Fruit fly (Drosophila melanogaster) whole organism, embryonic: ENCODE data around the gene CG7272.

ENCODE experiments used
- CG10654 ChIP-seq: fragments of 200-800 bp; sonication (Bioruptor generic); optimal IDR thresholded peaks from 2 replicates; lab custom pipeline; 2016; ENCODE audit warnings: missing biosample characterization, missing genetic modification characterization
- CG10959 ChIP-seq: fragments of 200-800 bp; sonication (Bioruptor generic); IDR thresholded peaks from 2 replicates; pipeline ENCODE4 v1.3.6; 2022; ENCODE audit warnings: missing biosample characterization, missing genetic modification characterization
- CG11085 ChIP-seq: fragments of 200-800 bp; sonication (Bioruptor generic); IDR thresholded peaks from 2 replicates; pipeline ENCODE4 v1.3.6; 2022; ENCODE audit warnings: missing biosample characterization, missing genetic modification characterization
- CG15479 ChIP-seq: fragments of 200-800 bp; sonication (Bioruptor generic); optimal IDR thresholded peaks from 3 replicates; lab custom pipeline; 2019; ENCODE audit warnings: missing biosample characterization, mild to moderate bottlenecking, missing genetic modification characterization, moderate library complexity
- CG16779 ChIP-seq: fragments of 200-800 bp; sonication (Bioruptor generic); IDR thresholded peaks from 2 replicates; pipeline ENCODE4 v1.3.6; 2022; ENCODE audit warnings: missing biosample characterization, missing genetic modification characterization
- CG17829 ChIP-seq: fragments of 200-800 bp; optimal IDR thresholded peaks from 2 replicates; lab custom pipeline; 2019; ENCODE audit warnings: missing biosample characterization, mild to moderate bottlenecking, missing genetic modification characterization, moderate library complexity
- CG18011 ChIP-seq: fragments of 200-800 bp; sonication (Bioruptor generic); optimal IDR thresholded peaks from 2 replicates; lab custom pipeline; 2017; ENCODE audit warnings: missing biosample characterization, missing genetic modification characterization, mild to moderate bottlenecking, moderate library complexity, missing genotype
- CG2199 ChIP-seq: fragments of 200-800 bp; sonication (Bioruptor generic); IDR thresholded peaks from 3 replicates; pipeline ENCODE4 v1.3.6; 2022; ENCODE audit warnings: missing biosample characterization, missing genetic modification characterization
- CG3726 ChIP-seq: fragments of 200-800 bp; sonication (Bioruptor generic); IDR thresholded peaks from 3 replicates; pipeline ENCODE4, ENCODE4 v1.3.6; 2022; ENCODE audit warnings: missing biosample characterization, missing genetic modification characterization
- CG3847 ChIP-seq: fragments of 200-800 bp; sonication (Bioruptor generic); IDR thresholded peaks from 2 replicates; pipeline ENCODE4 v1.3.6; 2022; ENCODE audit warnings: missing biosample characterization, missing genetic modification characterization
- CG4282 ChIP-seq: fragments of 200-800 bp; sonication (Bioruptor generic); optimal IDR thresholded peaks from 2 replicates; lab custom pipeline; 2016; ENCODE audit warnings: missing biosample characterization, missing genetic modification characterization
- CG43689 ChIP-seq: fragments of 200-800 bp; sonication (Bioruptor generic); IDR thresholded peaks from 2 replicates; pipeline ENCODE4 v1.3.6; 2022; ENCODE audit warnings: missing biosample characterization, missing genetic modification characterization
- CG4424 ChIP-seq: fragments of 200-800 bp; sonication (Bioruptor generic); optimal IDR thresholded peaks from 3 replicates; lab custom pipeline; 2016; ENCODE audit warnings: missing biosample characterization, missing genetic modification characterization
- CG6765 ChIP-seq: fragments of 200-800 bp; sonication (Bioruptor generic); optimal IDR thresholded peaks from 3 replicates; lab custom pipeline; 2017; ENCODE audit warnings: missing biosample characterization, mild to moderate bottlenecking, missing genetic modification characterization
- CG7745 ChIP-seq: fragments of 200-800 bp; sonication (Bioruptor generic); optimal IDR thresholded peaks from 2 replicates; lab custom pipeline; 2018; ENCODE audit warnings: missing biosample characterization, mild to moderate bottlenecking, missing genetic modification characterization, moderate library complexity
- CG7928 ChIP-seq: fragments of 200-800 bp; sonication (Bioruptor generic); optimal IDR thresholded peaks from 2 replicates; lab custom pipeline; 2017; ENCODE audit warnings: missing biosample characterization, mild to moderate bottlenecking, missing genetic modification characterization
- CG7963 ChIP-seq: fragments of 200-800 bp; sonication (Bioruptor generic); IDR thresholded peaks from 3 replicates; pipeline ENCODE4 v1.3.6; 2022; ENCODE audit warnings: missing biosample characterization, missing genetic modification characterization; ENCODE audit not compliant: partially characterized antibody
- CG9817 ChIP-seq: fragments of 200-800 bp; sonication (Bioruptor generic); optimal IDR thresholded peaks from 2 replicates; lab custom pipeline; 2018; ENCODE audit warnings: missing biosample characterization, mild to moderate bottlenecking, missing genetic modification characterization, moderate library complexity
- CG9876 ChIP-seq: fragments of 200-800 bp; sonication (Bioruptor generic); optimal IDR thresholded peaks from 2 replicates; lab custom pipeline; 2016; ENCODE audit warnings: missing biosample characterization, missing genetic modification characterization
- Doc3 ChIP-seq: fragments of 200-800 bp; sonication (Bioruptor generic); IDR thresholded peaks from 3 replicates; pipeline ENCODE4 v1.3.6; 2022; ENCODE audit warnings: missing biosample characterization, missing genetic modification characterization; ENCODE audit not compliant: partially characterized antibody
- H15 ChIP-seq: fragments of 200-800 bp; sonication (Bioruptor generic); IDR thresholded peaks from 3 replicates; pipeline ENCODE4 v1.3.6; 2022; ENCODE audit warnings: missing biosample characterization, missing genetic modification characterization
- Hand ChIP-seq: fragments of 200-800 bp; sonication (Bioruptor generic); optimal IDR thresholded peaks from 2 replicates; lab custom pipeline; 2017; ENCODE audit warnings: mild to moderate bottlenecking, missing biosample characterization, missing genetic modification reagents, missing genetic modification characterization
- Hey ChIP-seq: fragments of 200-800 bp; sonication (Bioruptor generic); optimal IDR thresholded peaks from 3 replicates; lab custom pipeline; 2018; ENCODE audit warnings: missing biosample characterization, mild to moderate bottlenecking, missing genetic modification characterization
- Hr78 ChIP-seq, 2 experiments: fragments of 200-800 bp in 1 of 2; fragments of >200 bp in 1 of 2; sonication (Bioruptor generic) in 1 of 2; optimal IDR thresholded peaks; 2 replicates each; lab custom pipeline; 2017 to 2019; ENCODE audit warnings: missing biosample characterization in 2 of 2, missing genetic modification characterization in 2 of 2, mild to moderate bottlenecking in 1 of 2, moderate library complexity in 1 of 2
- Lpt ChIP-seq: fragments of >200 bp; optimal IDR thresholded peaks from 2 replicates; lab custom pipeline; 2018; ENCODE audit warnings: missing biosample characterization, missing genetic modification characterization
- Mrtf ChIP-seq: fragments of 200-800 bp; sonication (Bioruptor generic); IDR thresholded peaks from 3 replicates; pipeline ENCODE4 v1.3.6; 2022; ENCODE audit warnings: missing biosample characterization, missing genetic modification characterization
- NC2α ChIP-seq: fragments of 200-800 bp; sonication (Bioruptor generic); optimal IDR thresholded peaks from 2 replicates; lab custom pipeline; 2016; ENCODE audit warnings: missing biosample characterization, missing genetic modification characterization
- NK7.1 ChIP-seq: fragments of 200-800 bp; sonication (Bioruptor generic); optimal IDR thresholded peaks from 3 replicates; lab custom pipeline; 2016; ENCODE audit warnings: missing biosample characterization, missing genetic modification characterization
- Nf-YA ChIP-seq: fragments of 200-800 bp; sonication (Bioruptor generic); IDR thresholded peaks from 2 replicates; pipeline ENCODE4 v1.3.6; 2022; ENCODE audit warnings: missing biosample characterization, missing genetic modification characterization
- Pdp1 ChIP-seq, 2 experiments: fragments of 200-800 bp; sonication (Bioruptor generic); optimal IDR thresholded peaks; 3 replicates each; lab custom pipeline; 2016; ENCODE audit warnings: missing biosample characterization in 2 of 2, missing genetic modification characterization in 2 of 2, mild to moderate bottlenecking in 1 of 2, moderate library complexity in 1 of 2
- Ravus ChIP-seq: fragments of 200-800 bp; sonication (Bioruptor generic); IDR thresholded peaks from 2 replicates; pipeline ENCODE4 v1.3.6; 2022; ENCODE audit warnings: missing biosample characterization, missing genetic modification characterization
- Rfx ChIP-seq: fragments of 200-800 bp; sonication (Bioruptor generic); IDR thresholded peaks from 2 replicates; pipeline ENCODE4 v1.3.6; 2022; ENCODE audit warnings: missing biosample characterization, missing genetic modification characterization
- Rx ChIP-seq: fragments of 200-800 bp; sonication (Bioruptor generic); IDR thresholded peaks from 2 replicates; pipeline ENCODE4 v1.3.6; 2022; ENCODE audit warnings: missing biosample characterization, missing genetic modification characterization
- Stat92E ChIP-seq, 3 experiments: fragments of >200 bp in 2 of 3; fragments of 200-800 bp in 1 of 3; sonication (Bioruptor generic) in 1 of 3; optimal IDR thresholded peaks; 2 replicates each; lab custom pipeline; 2017 to 2019; ENCODE audit warnings: missing biosample characterization in 3 of 3, missing genetic modification characterization in 3 of 3, mild to moderate bottlenecking in 1 of 3, moderate library complexity in 1 of 3
- Trl ChIP-seq, 3 experiments: fragments of >200 bp in 2 of 3; fragments of 200-800 bp in 1 of 3; sonication (Bioruptor generic) in 1 of 3; optimal IDR thresholded peaks; 2 replicates in 1 of 3; 3 replicates in 2 of 3; lab custom pipeline; 2016 to 2017; ENCODE audit warnings: missing biosample characterization in 1 of 3, missing genetic modification characterization in 1 of 3
- bigmax ChIP-seq: fragments of 200-800 bp; sonication (Bioruptor generic); optimal IDR thresholded peaks from 2 replicates; lab custom pipeline; 2018; ENCODE audit warnings: missing biosample characterization, mild to moderate bottlenecking, missing genetic modification characterization
- cwo ChIP-seq: fragments of 200-800 bp; sonication (Bioruptor generic); optimal IDR thresholded peaks from 3 replicates; lab custom pipeline; 2017; ENCODE audit warnings: missing biosample characterization, missing genetic modification characterization, mild to moderate bottlenecking, moderate library complexity, missing genetic modification reagents
- dati ChIP-seq: fragments of 200-800 bp; sonication (Bioruptor generic); IDR thresholded peaks from 2 replicates; pipeline ENCODE4 v1.3.6; 2022; ENCODE audit warnings: missing biosample characterization, missing genetic modification characterization
- hbn ChIP-seq: fragments of 200-800 bp; sonication (Bioruptor generic); IDR thresholded peaks from 2 replicates; pipeline ENCODE4 v1.3.6; 2022; ENCODE audit warnings: missing biosample characterization, missing genetic modification characterization; ENCODE audit not compliant: partially characterized antibody
- insv ChIP-seq, 2 experiments: fragments of 200-800 bp; sonication (Bioruptor generic); optimal IDR thresholded peaks; 3 replicates each; lab custom pipeline; 2016 to 2018; ENCODE audit warnings: missing biosample characterization in 2 of 2, missing genetic modification characterization in 2 of 2
- kay ChIP-seq: fragments of 200-800 bp; sonication (Bioruptor generic); optimal IDR thresholded peaks from 2 replicates; lab custom pipeline; 2016; ENCODE audit warnings: missing biosample characterization, missing genetic modification characterization
- kni ChIP-seq: fragments of 200-800 bp; sonication (Bioruptor generic); optimal IDR thresholded peaks from 3 replicates; lab custom pipeline; 2017; ENCODE audit warnings: mild to moderate bottlenecking, missing biosample characterization, missing genetic modification reagents, missing genetic modification characterization
- mld ChIP-seq: fragments of 200-800 bp; sonication (Bioruptor generic); IDR thresholded peaks from 3 replicates; pipeline ENCODE4 v1.3.6; 2022; ENCODE audit warnings: missing biosample characterization, missing genetic modification characterization; ENCODE audit not compliant: partially characterized antibody
- pb ChIP-seq: fragments of 200-800 bp; sonication (Bioruptor generic); optimal IDR thresholded peaks from 3 replicates; lab custom pipeline; 2016; ENCODE audit warnings: missing biosample characterization, missing genetic modification characterization
- rib ChIP-seq: fragments of 200-800 bp; sonication (Bioruptor generic); IDR thresholded peaks from 2 replicates; pipeline ENCODE4 v1.3.6; 2022; ENCODE audit warnings: missing biosample characterization, missing genetic modification characterization
- tgo ChIP-seq: fragments of 200-800 bp; sonication (Bioruptor generic); IDR thresholded peaks from 3 replicates; pipeline ENCODE4 v1.3.6; 2022; ENCODE audit warnings: missing biosample characterization, missing genetic modification characterization
- tna ChIP-seq: fragments of 200-800 bp; sonication (Bioruptor generic); IDR thresholded peaks from 2 replicates; pipeline ENCODE4 v1.3.6; 2022; ENCODE audit warnings: missing biosample characterization, missing genetic modification characterization; ENCODE audit not compliant: partially characterized antibody
- trem ChIP-seq: fragments of 200-800 bp; optimal IDR thresholded peaks from 3 replicates; lab custom pipeline; 2019; ENCODE audit warnings: missing biosample characterization, mild to moderate bottlenecking, missing genetic modification characterization, moderate library complexity
- unc-4 ChIP-seq: fragments of 200-800 bp; sonication (Bioruptor generic); IDR thresholded peaks from 2 replicates; pipeline ENCODE4 v1.3.6; 2022; ENCODE audit warnings: missing biosample characterization, missing genetic modification characterization; ENCODE audit not compliant: partially characterized antibody

Gene CG7272

dm6 chr3L:15508233-15508632, 7.5 kb downstream of the CG7272 start, which contains the start of gene CG7841 (continued):
- TF ChIP-seq trem (tag; lab: Kevin White, UChicago) (peak; percentile 97), CG9817 (tag; lab: Kevin White, UChicago) (peak; percentile 96), rib (GFP tag; lab: Robert Waterston, UW) (peak; percentile 95), cwo (peak; percentile 99), pb (peak; percentile 95), H15 (GFP tag; lab: Robert Waterston, UW) (no peak; the same call in 2 of the 3 replicates), bigmax (GFP tag; lab: Kevin White, UChicago) (peak; percentile 80), insv (GFP tag; optimal IDR thresholded peaks at IDR 0.05; lab: Kevin White, UChicago) (peak; percentile 44 to 83), CG4282 (peak; percentile 93), Hand (GFP tag; lab: Kevin White, UChicago) (peak; percentile 99), Hr78 (GFP tag; optimal IDR thresholded peaks at IDR 0.05; lab: Kevin White, UChicago) (peak in 1 of 2 experiments; percentile 90), tna (GFP tag; lab: Robert Waterston, UW) (no peak), Hey (tag; lab: Kevin White, UChicago) (peak; percentile 94), Rfx (GFP tag; lab: Robert Waterston, UW) (peak; percentile 98), CG15479 (GFP tag; lab: Kevin White, UChicago) (peak; percentile 48), dati (GFP tag; lab: Robert Waterston, UW) (peak; percentile 87; the same call in 1 of the 2 replicates), CG7963 (GFP tag; lab: Robert Waterston, UW) (no peak), Doc3 (GFP tag; lab: Robert Waterston, UW) (no peak), tgo (GFP tag; lab: Robert Waterston, UW) (peak; percentile 95), CG3726 (GFP tag; lab: Robert Waterston, UW) (no peak; the same call in 2 of the 3 replicates), CG7928 (peak; percentile 83), CG4424 (GFP tag; lab: Kevin White, UChicago) (peak; percentile 97), kni (GFP tag; lab: Kevin White, UChicago) (peak; percentile 96), CG43689 (GFP tag; lab: Robert Waterston, UW) (no peak; the same call in 1 of the 2 replicates), CG18011 (GFP tag; lab: Kevin White, UChicago) (peak; percentile 91), CG9876 (GFP tag; lab: Kevin White, UChicago) (peak; percentile 86), NC2α (GFP tag; lab: Kevin White, UChicago) (peak; percentile 95), Ravus (GFP tag; lab: Robert Waterston, UW) (peak; percentile 75; the same call in 1 of the 2 replicates), CG17829 (peak; percentile 99), Nf-YA (GFP tag; lab: Robert Waterston, UW) (peak; percentile 92), Stat92E (GFP tag; optimal IDR thresholded peaks at IDR 0.05; lab: Kevin White, UChicago) (peak in 1 of 3 experiments; percentile 95), Trl (optimal IDR thresholded peaks at IDR 0.05; lab: Kevin White, UChicago) (no peak), Trl (GFP tag; optimal IDR thresholded peaks at IDR 0.05; lab: Kevin White, UChicago) (peak; percentile 97), CG3847 (peak; percentile 94), Pdp1 (GFP tag; optimal IDR thresholded peaks at IDR 0.05; lab: Kevin White, UChicago) (peak; percentile 93 to 97), CG10959 (GFP tag; lab: Robert Waterston, UW) (peak; percentile 94; the same call in 1 of the 2 replicates), CG16779 (GFP tag; lab: Robert Waterston, UW) (peak; percentile 93), CG6765 (GFP tag; lab: Kevin White, UChicago) (peak; percentile 98), kay (GFP tag; lab: Kevin White, UChicago) (peak; percentile 93), Lpt (GFP tag; lab: Kevin White, UChicago) (no peak), hbn (GFP tag; lab: Robert Waterston, UW) (no peak), Mrtf (no peak; the same call in 2 of the 3 replicates), CG2199 (GFP tag; lab: Robert Waterston, UW) (peak; percentile 94), unc-4 (GFP tag; lab: Robert Waterston, UW) (no peak), CG10654 (GFP tag; lab: Kevin White, UChicago) (peak; percentile 96), CG11085 (no peak; the same call in 1 of the 2 replicates), CG7745 (tag; lab: Kevin White, UChicago) (peak; percentile 77), Rx (no peak; the same call in none of the 2 replicates), mld (GFP tag; lab: Robert Waterston, UW) (no peak), NK7.1 (GFP tag; lab: Kevin White, UChicago) (peak; percentile 97)
